Fruit fly (Drosophila melanogaster): ENCODE data around the gene Whamy.
A peak's percentile ranks its signal among the peaks of the same experiment; 100 is the strongest.

Whamy gene

DNA sequence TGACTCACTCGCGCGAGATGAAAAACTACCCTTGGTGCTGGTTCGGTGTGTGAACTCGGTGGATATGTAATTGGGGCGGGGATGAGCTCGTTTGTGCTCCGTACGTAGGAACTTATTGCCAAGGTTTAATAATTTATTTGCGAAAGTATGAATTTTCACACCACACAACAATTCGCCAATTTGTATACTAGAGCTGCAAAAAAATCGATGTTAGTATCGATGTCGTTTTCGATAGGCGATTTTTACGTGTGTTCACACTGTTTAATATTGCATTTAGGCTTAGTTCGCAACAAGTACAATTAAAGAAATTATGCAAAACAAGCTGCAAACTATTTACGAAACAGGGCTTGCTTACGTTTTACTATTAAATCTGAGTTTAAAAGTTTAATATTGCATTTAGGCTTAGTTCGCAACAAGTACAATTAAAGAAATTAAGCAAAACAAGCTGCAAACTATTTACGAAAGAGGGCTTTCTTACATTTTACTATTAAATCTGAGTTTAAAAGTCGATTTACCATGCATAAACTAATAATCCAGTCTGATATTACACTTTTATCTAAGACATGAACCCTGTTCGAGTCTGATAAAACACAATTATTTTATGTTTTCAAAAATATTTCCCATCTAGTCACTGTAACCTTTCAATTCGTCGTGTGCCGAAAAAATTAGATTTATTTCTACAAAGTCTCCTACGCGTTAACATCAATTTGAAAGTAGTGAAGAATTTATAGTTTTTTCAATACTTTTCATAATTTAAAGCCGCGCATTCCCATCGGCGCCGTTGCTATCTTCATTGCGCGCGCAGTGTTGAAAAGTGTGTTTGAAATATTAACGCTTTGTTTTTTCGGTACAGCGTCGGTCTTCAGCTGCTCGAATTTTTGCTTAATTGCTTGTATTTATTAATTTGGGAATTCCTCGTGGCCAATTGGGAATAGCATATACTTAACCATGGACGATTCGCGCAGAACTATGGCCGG, 11.0 kb downstream of the Whamy start, which contains the start of the genes Snap24 and CG8478 (continued):
- TF ChIP-seq CG6683 (GFP tag; optimal IDR thresholded peaks at IDR 0.05), result no peak
- TF ChIP-seq CG2889 (GFP tag; IDR thresholded peaks at IDR 0.05), result no peak
- no peak for TF ChIP-seq CG12071 (GFP tag; optimal IDR thresholded peaks at IDR 0.05)
- TF ChIP-seq CG12219 (GFP tag; optimal IDR thresholded peaks at IDR 0.05), result no peak
- peak; percentile 93 for TF ChIP-seq CG10267 (tag; optimal IDR thresholded peaks at IDR 0.05)
- TF ChIP-seq CHES-1-like (GFP tag; optimal IDR thresholded peaks at IDR 0.05), result no peak
- no peak for TF ChIP-seq fu2 (GFP tag; optimal IDR thresholded peaks at IDR 0.05)
- no peak for TF ChIP-seq cad (GFP tag; optimal IDR thresholded peaks at IDR 0.05)
- TF ChIP-seq GATAe (GFP tag; conservative IDR thresholded peaks at IDR 0.05), result no peak
- TF ChIP-seq CG18764 (GFP tag; optimal IDR thresholded peaks at IDR 0.05), result no peak
- TF ChIP-seq CG17802 (tag; optimal IDR thresholded peaks at IDR 0.05), result peak; percentile 92
- peak; percentile 84 for TF ChIP-seq CG30020 (tag; optimal IDR thresholded peaks at IDR 0.05)
- TF ChIP-seq phol (tag; optimal IDR thresholded peaks at IDR 0.05), result peak; percentile 22
- TF ChIP-seq Opbp (GFP tag; IDR thresholded peaks at IDR 0.05; ENCODE audit: partially characterized antibody), result peak; percentile 71; the same call in 2 of the 3 replicates
- TF ChIP-seq CG9797 (GFP tag; optimal IDR thresholded peaks at IDR 0.05), result peak; percentile 2
- TF ChIP-seq Oaz (GFP tag; IDR thresholded peaks at IDR 0.05), result no peak
- TF ChIP-seq CG2129 (GFP tag; IDR thresholded peaks at IDR 0.05; ENCODE audit: partially characterized antibody), result peak; percentile 57
- TF ChIP-seq D19A (tag; optimal IDR thresholded peaks at IDR 0.05), result peak; percentile 9
- TF ChIP-seq CG34224 (GFP tag; IDR thresholded peaks at IDR 0.05; ENCODE audit: partially characterized antibody), result peak; percentile 79
- peak; percentile 87 for TF ChIP-seq Dref (GFP tag; IDR thresholded peaks at IDR 0.05)
- TF ChIP-seq CG9437 (GFP tag; optimal IDR thresholded peaks at IDR 0.05), result no peak
- TF ChIP-seq CG13624 (GFP tag; optimal IDR thresholded peaks at IDR 0.05), result no peak
- TF ChIP-seq MESR4 (GFP tag; optimal IDR thresholded peaks at IDR 0.05), result peak; percentile 86
- peak; percentile 55 for TF ChIP-seq gfzf (GFP tag; optimal IDR thresholded peaks at IDR 0.05)
- TF ChIP-seq YL-1 (GFP tag; optimal IDR thresholded peaks at IDR 0.05), result peak; percentile 8
- no peak for TF ChIP-seq Dfd (GFP tag; optimal IDR thresholded peaks at IDR 0.05)
- TF ChIP-seq ftz-f1 (GFP tag; optimal IDR thresholded peaks at IDR 0.05), result no peak
- TF ChIP-seq psq (GFP tag; optimal IDR thresholded peaks at IDR 0.05), result no peak
- TF ChIP-seq lola (GFP tag; optimal IDR thresholded peaks at IDR 0.05), result no peak
- peak; percentile 45; the same call in 1 of the 2 replicates for TF ChIP-seq CG42726 (GFP tag; IDR thresholded peaks at IDR 0.05; ENCODE audit: partially characterized antibody)
- peak; percentile 40 for TF ChIP-seq CG4617 (GFP tag; optimal IDR thresholded peaks at IDR 0.05; ENCODE audit: borderline replicate concordance)
- no peak for TF ChIP-seq CG6813 (GFP tag; optimal IDR thresholded peaks at IDR 0.05)
- TF ChIP-seq Atf3 (GFP tag; optimal IDR thresholded peaks at IDR 0.05), result no peak
- peak; percentile 78; the same call in 3 of the 4 replicates for TF ChIP-seq Dll (GFP tag; IDR thresholded peaks at IDR 0.05; ENCODE audit: partially characterized antibody)
- peak; percentile 20 for TF ChIP-seq Nf-YC (tag; optimal IDR thresholded peaks at IDR 0.05)
- TF ChIP-seq ssp (GFP tag; IDR thresholded peaks at IDR 0.05), result peak; percentile 92
- TF ChIP-seq gcm (GFP tag; optimal IDR thresholded peaks at IDR 0.05), result no peak
- no peak for TF ChIP-seq CG31388 (GFP tag; optimal IDR thresholded peaks at IDR 0.05)
- peak; percentile 12 for TF ChIP-seq zen (tag; optimal IDR thresholded peaks at IDR 0.05)
- no peak for TF ChIP-seq lab (GFP tag; optimal IDR thresholded peaks at IDR 0.05)
- peak; percentile 25 for TF ChIP-seq Ets97D (GFP tag; optimal IDR thresholded peaks at IDR 0.05)
- TF ChIP-seq row (GFP tag; IDR thresholded peaks at IDR 0.05), result peak; percentile 70
- peak; percentile 88 for TF ChIP-seq Sry-δ (GFP tag; optimal IDR thresholded peaks at IDR 0.05)
- TF ChIP-seq sens (GFP tag), result peak; percentile 91
- TF ChIP-seq CG1792 (GFP tag; optimal IDR thresholded peaks at IDR 0.05), result no peak
- TF ChIP-seq CG12769 (tag; optimal IDR thresholded peaks at IDR 0.05), result no peak
- no peak for TF ChIP-seq NC2α (GFP tag; optimal IDR thresholded peaks at IDR 0.05)
- TF ChIP-seq peb (GFP tag; IDR thresholded peaks at IDR 0.05), result no peak

Data from whole organism, embryonic.